Fruit fly (Drosophila melanogaster): Measurements from ENCODE around the gene CG9021.

CG9021 gene

DNA sequence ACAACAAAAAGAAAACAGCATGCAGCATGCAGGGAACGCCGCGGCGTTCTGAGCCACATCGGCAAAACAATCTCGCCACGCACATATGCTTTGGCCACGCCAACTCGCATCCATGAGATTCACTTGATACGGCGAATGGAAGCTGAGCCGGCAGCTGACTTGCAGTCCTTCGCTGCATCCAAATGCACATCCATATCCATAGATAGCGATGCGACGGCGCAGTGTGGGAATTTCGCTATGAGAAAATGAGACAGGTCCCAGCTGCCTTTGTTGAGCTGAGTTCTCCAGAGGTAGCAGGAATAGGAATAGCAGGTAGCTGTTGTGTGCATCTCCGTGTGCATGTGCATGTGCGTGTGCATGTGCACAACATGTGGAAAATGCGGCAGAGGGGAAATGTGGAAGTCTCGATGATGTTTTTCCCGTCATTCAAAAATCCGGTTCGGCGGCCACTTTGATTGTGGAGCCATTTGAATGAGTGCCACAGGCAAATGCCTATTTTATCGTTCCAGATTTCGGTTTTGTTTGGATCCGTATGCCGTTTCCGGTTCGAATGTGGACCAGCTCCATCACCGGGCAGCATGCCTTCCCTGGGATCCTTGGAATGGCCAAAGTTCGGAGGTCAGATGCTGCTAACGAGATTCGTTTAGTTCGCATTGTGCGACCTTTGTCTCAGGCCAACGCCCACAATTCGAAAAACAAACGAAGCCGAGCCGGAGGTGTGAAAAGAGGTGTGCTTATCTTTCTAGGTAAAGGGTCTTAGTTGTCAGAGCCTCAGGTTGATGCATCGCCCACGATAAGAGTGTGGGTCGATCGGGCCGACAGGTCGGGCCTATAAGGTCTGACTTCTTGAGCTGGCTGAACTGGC lies 33.4 kb downstream of the CG9021 start:
- TF ChIP-seq CG8478 (optimal IDR thresholded peaks at IDR 0.05) (no peak), CTCF (optimal IDR thresholded peaks at IDR 0.05) (no peak)

DNA sequence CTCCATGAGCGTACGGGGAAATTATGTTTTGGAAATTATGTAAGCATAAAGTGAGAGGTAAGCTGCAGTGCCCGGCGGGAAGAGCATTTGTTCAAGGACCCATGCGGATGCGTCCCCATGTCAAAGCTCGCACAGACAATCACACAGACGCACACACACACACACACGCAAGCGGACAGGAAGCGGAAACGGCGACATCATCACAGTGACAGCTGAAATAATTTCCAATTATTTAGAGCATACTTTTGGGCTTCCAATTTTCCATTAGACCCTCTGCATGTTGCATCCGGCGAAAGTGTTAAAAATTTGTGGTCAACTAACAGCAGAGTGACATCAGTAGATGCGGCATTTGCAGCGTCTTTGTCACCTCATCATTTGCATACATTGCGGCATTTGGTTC lies 37.7 kb downstream of the CG9021 start:
- TF ChIP-seq CTCF (optimal IDR thresholded peaks at IDR 0.05) (no peak), CG8478 (optimal IDR thresholded peaks at IDR 0.05) (no peak)

DNA sequence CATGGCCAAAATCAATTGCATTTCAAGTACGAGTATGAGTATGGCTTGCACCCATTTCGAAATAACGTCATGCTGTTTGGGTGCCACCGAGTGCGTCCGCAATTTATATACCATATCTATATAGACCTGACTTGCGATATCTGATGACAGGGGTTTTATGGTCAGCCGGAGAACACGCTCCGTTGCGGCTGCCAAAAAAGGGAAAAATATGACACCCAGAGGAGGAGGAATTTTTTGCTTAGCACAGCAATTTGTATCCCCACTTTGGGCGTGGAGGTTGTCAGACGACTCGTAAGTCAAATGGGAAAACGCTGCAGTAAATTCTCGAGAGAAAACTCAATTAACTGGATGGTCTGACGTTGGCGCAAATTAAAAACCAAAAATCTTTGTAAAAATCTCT lies 47.7 kb downstream of the CG9021 start:
- TF ChIP-seq CG8478 (optimal IDR thresholded peaks at IDR 0.05) (no peak), CTCF (optimal IDR thresholded peaks at IDR 0.05) (no peak)

All from S2 (cell line).